Worm (Caenorhabditis elegans): ENCODE data around the gene acs-6.

DNA sequence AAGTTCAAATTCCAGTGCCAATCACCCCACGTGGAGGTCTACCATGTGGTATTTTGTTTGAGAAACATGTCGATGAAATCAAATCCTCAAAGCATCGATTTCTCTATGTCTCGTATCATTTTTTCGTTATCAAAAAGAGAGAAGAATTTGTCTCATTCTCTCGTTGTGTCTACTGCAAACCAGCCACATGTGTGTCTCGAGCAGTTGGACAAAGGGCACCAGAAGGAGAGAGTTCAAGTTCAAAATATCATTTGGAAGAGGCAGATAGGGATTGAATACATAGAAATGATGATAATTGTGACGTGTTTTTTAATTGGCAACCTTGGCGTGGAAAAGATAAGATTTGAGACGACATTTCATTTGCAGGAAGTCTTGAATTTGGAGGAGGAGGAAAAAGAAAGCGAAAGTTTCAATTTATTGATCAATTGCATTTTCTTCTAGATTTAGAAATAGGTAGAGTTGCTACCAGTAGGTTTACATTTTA lies 2.5 kb upstream of the acs-6 start:
- TF ChIP-seq T22C8.4 (GFP tag; IDR thresholded peaks at IDR 0.05) (no peak), cog-1 (tag; optimal IDR thresholded peaks at IDR 0.05) (no peak), ztf-29 (GFP tag; IDR thresholded peaks at IDR 0.05) (no peak), med-1 (GFP tag; optimal IDR thresholded peaks at IDR 0.05; ENCODE audit: insufficient read depth) (no peak), ref-1 (GFP tag; conservative IDR thresholded peaks at IDR 0.05) (no peak), klf-2 (GFP tag; conservative IDR thresholded peaks at IDR 0.05) (no peak), ztf-23 (GFP tag; IDR thresholded peaks at IDR 0.05) (no peak), flt-1 (GFP tag; IDR thresholded peaks at IDR 0.05) (no peak)
